Worm (Caenorhabditis elegans) whole organism, L4/young adult: ENCODE results near the gene K12H4.7.

Source experiments
- W03F9.2 ChIP-seq: fragments of 150-350 bp; optimal IDR thresholded peaks from 2 replicates; lab custom pipeline; 2014; ENCODE audit warnings: missing biosample characterization, missing genetic modification characterization
- dao-5 ChIP-seq: sonication (generic microtip); optimal IDR thresholded peaks from 2 replicates; lab custom pipeline; 2016; ENCODE audit warnings: missing genotype, missing genetic modification characterization, moderate library complexity, missing compliant biosample characterization
- him-1 ChIP-seq: sonication (generic microtip); optimal IDR thresholded peaks from 2 replicates; lab custom pipeline; 2016; ENCODE audit warnings: missing genotype, missing genetic modification reagents, missing genetic modification characterization, missing compliant biosample characterization

DNA sequence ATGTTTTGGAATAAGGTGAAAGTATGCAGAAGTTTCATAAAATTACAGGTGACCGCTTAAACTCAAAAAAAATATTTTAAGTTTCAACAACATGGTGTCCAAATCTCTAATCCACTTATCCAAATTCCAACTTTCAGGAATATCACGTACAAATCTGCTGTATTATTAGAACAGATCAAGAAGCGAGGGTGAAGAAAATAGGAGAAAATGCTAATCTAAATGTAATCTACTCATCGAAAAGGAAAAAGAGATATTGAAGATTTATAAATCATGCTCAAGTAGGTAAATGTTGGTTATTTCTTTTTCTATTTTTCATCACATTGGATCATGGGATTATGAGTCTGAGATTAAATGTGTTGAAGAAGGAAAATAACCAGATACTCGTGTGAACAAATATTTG lies 49.3 kb downstream of the K12H4.7 start:
- TF ChIP-seq him-1 (tag; lab: Kevin White, UChicago) (no peak), dao-5 (tag; lab: Kevin White, UChicago) (no peak), W03F9.2 (tag; lab: Kevin White, UChicago) (no peak)
